Worm (Caenorhabditis elegans): Measurements from ENCODE around the gene ceh-81.

DNA sequence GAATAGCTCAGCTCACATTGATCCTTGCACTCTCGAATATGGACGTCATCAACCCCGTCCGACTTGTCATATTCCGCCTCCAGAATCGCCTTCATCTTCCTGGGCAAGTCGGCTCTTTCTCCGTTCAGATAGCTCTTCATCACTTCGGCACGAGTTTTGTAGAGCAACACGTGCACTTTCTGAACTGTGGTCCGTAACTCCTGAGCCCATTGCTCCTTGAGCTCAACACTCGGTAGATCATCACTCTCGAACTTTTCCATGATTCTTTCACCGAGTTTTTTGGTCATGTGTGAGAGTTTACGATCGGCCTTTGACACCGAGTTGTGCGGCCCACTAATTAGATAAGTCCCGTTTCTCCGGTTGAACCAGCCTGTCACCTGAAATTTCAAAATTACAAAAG, 4.9 kb downstream of the ceh-81 start:
- TF ChIP-seq nhr-10 (tag; optimal IDR thresholded peaks at IDR 0.05) (no peak), Y75B8A.6 (GFP tag; IDR thresholded peaks at IDR 0.05) (no peak), ztf-11 (tag; optimal IDR thresholded peaks at IDR 0.05) (no peak), hmg-1.1 (GFP tag; IDR thresholded peaks at IDR 0.05) (no peak), Y105C5A.15 (GFP tag; IDR thresholded peaks at IDR 0.05) (no peak), F10B5.3 (tag; optimal IDR thresholded peaks at IDR 0.05) (no peak), dpl-1 (GFP tag; optimal IDR thresholded peaks at IDR 0.05) (no peak)

Data from whole organism, L4 larva.